Fruit fly (Drosophila melanogaster) whole organism, larva: ENCODE results near the gene CG10137.
A peak's percentile ranks its signal among the peaks of the same experiment; 100 is the strongest.

Source experiments
- noc ChIP-seq: fragments of 200-800 bp; sonication (Bioruptor generic); optimal IDR thresholded peaks from 3 replicates; lab custom pipeline; 2019; ENCODE audit warnings: missing biosample characterization, mild to moderate bottlenecking, missing genetic modification characterization, moderate library complexity

Gene CG10137

dm6 chr2L:19526316-19526715, at the start of gene CG10137, which contains the start of gene Dpm1:
Gene CG10137, plus strand, starts transcription at chr2L:19526686.
Gene Dpm1, minus strand, starts transcription at chr2L:19526368.
- TF ChIP-seq noc (tag; lab: Kevin White, UChicago) = no peak

- TF ChIP-seq noc (tag; lab: Kevin White, UChicago) = no peak
Measured at dm6 chr2L:19479249-19479984, 47.1 kb upstream of the CG10137 start.

- no peak for TF ChIP-seq noc (tag; lab: Kevin White, UChicago)
Measured at dm6 chr2L:19480406-19481334, 45.8 kb upstream of the CG10137 start.

dm6 chr2L:19484539-19484938, 41.9 kb upstream of the CG10137 start, which contains the start of the genes CG10195 and CG13084:
Gene CG10195, minus strand, starts transcription at chr2L:19484705.
Gene CG13084, plus strand, starts transcription at chr2L:19484930.
- TF ChIP-seq noc (tag; lab: Kevin White, UChicago) = no peak

dm6 chr2L:19487190-19487589, 39.3 kb upstream of the CG10137 start, which contains the start of gene CG13083:
Gene CG13083, plus strand, starts transcription at chr2L:19487490.
- TF ChIP-seq noc (tag; lab: Kevin White, UChicago) = no peak

dm6 chr2L:19489997-19490461, 36.5 kb upstream of the CG10137 start, which contains the start of the genes CG10194 and CG18094:
Gene CG10194, minus strand, starts transcription at chr2L:19490104.
Gene CG18094, plus strand, starts transcription at chr2L:19490262.
- TF ChIP-seq noc (tag; lab: Kevin White, UChicago) = peak; percentile 80

dm6 chr2L:19492934-19493686, 33.4 kb upstream of the CG10137 start, which contains the start of the genes swm and Ctu2:
Gene swm, plus strand, starts transcription at chr2L:19493251.
Gene Ctu2, minus strand, starts transcription at chr2L:19493253.
- peak; percentile 87 for TF ChIP-seq noc (tag; lab: Kevin White, UChicago)

dm6 chr2L:19497983-19498382, 28.5 kb upstream of the CG10137 start, which contains the start of gene Top3alpha:
Gene Top3alpha, plus strand, starts transcription at chr2L:19498168.
- no peak for TF ChIP-seq noc (tag; lab: Kevin White, UChicago)

- TF ChIP-seq noc (tag; lab: Kevin White, UChicago) = no peak
Measured at dm6 chr2L:19506323-19506722, 20.2 kb upstream of the CG10137 start.

dm6 chr2L:19508361-19508918, 18.0 kb upstream of the CG10137 start, which contains the start of gene cyst:
Gene cyst, minus strand, starts transcription at chr2L:19508764.
- TF ChIP-seq noc (tag; lab: Kevin White, UChicago) = no peak

dm6 chr2L:19512184-19512583, 14.3 kb upstream of the CG10137 start:
- TF ChIP-seq noc (tag; lab: Kevin White, UChicago) = no peak

- no peak for TF ChIP-seq noc (tag; lab: Kevin White, UChicago)
Measured at dm6 chr2L:19516062-19516461, 10.4 kb upstream of the CG10137 start.

dm6 chr2L:19517154-19517814, 9.2 kb upstream of the CG10137 start, which contains the start of gene Hasp:
Gene Hasp, minus strand, starts transcription at chr2L:19517204.
- no peak for TF ChIP-seq noc (tag; lab: Kevin White, UChicago)

dm6 chr2L:19518636-19519086, 7.8 kb upstream of the CG10137 start, which contains the start of gene CG10132:
Gene CG10132, plus strand, starts transcription at chr2L:19518824.
- TF ChIP-seq noc (tag; lab: Kevin White, UChicago) = no peak
